Fruit fly (Drosophila melanogaster) whole organism, wandering third instar larva: ENCODE data around the gene CG7248.

ENCODE experiments used
- CG32264 ChIP-seq: fragments of 200-800 bp; sonication (Bioruptor generic); optimal IDR thresholded peaks from 2 replicates; lab custom pipeline; 2016; ENCODE audit warnings: missing biosample characterization, missing genetic modification characterization
- CG9705 ChIP-seq: fragments of 200-800 bp; sonication (Bioruptor generic); optimal IDR thresholded peaks from 2 replicates; lab custom pipeline; 2018; ENCODE audit warnings: missing biosample characterization, mild to moderate bottlenecking, missing genetic modification characterization
- CrebA ChIP-seq: fragments of 200-800 bp; sonication (Bioruptor generic); optimal IDR thresholded peaks from 2 replicates; lab custom pipeline; 2016; ENCODE audit warnings: missing biosample characterization, mild to moderate bottlenecking, missing genetic modification characterization, borderline replicate concordance
- Dfd ChIP-seq: fragments of >200 bp; optimal IDR thresholded peaks from 2 replicates; lab custom pipeline; 2017; ENCODE audit warnings: missing biosample characterization, missing genetic modification characterization
- Dif ChIP-seq: fragments of 200-275, 200-300 bp; sonication (Bioruptor generic); optimal IDR thresholded peaks from 2 replicates; lab custom pipeline; 2018; ENCODE audit warnings: missing biosample characterization, missing genetic modification characterization; ENCODE audit not compliant: partially characterized antibody
- GATAd ChIP-seq: sonication (Bioruptor generic); optimal IDR thresholded peaks from 2 replicates; lab custom pipeline; 2016; ENCODE audit warnings: missing biosample characterization, missing genetic modification characterization
- HLH106 ChIP-seq: fragments of 200-800 bp; optimal IDR thresholded peaks from 3 replicates; lab custom pipeline; 2019; ENCODE audit warnings: missing biosample characterization, mild to moderate bottlenecking, missing genetic modification characterization, moderate library complexity
- Hnf4 ChIP-seq: fragments of 200-800 bp; sonication (Bioruptor generic); optimal IDR thresholded peaks from 2 replicates; lab custom pipeline; 2016; ENCODE audit warnings: missing biosample characterization, mild to moderate bottlenecking, missing genetic modification characterization
- Hr78 ChIP-seq: fragments of >200 bp; optimal IDR thresholded peaks from 2 replicates; lab custom pipeline; 2017; ENCODE audit warnings: missing biosample characterization, missing genetic modification characterization
- Hr83 ChIP-seq: fragments of 200-300 bp; sonication (Bioruptor generic); optimal IDR thresholded peaks from 2 replicates; lab custom pipeline; 2016; ENCODE audit warnings: missing biosample characterization, mild to moderate bottlenecking, missing genetic modification characterization, moderate library complexity; ENCODE audit not compliant: poor library complexity, severe bottlenecking
- Jra ChIP-seq: sonication (Bioruptor generic); optimal IDR thresholded peaks from 2 replicates; lab custom pipeline; 2016; ENCODE audit warnings: missing biosample characterization, missing genetic modification characterization
- Mio ChIP-seq: sonication (Bioruptor generic); optimal IDR thresholded peaks from 2 replicates; lab custom pipeline; 2016; ENCODE audit warnings: missing biosample characterization, missing genetic modification characterization
- Myc ChIP-seq: fragments of >200 bp; optimal IDR thresholded peaks from 2 replicates; lab custom pipeline; 2017
- N ChIP-seq: fragments of >200 bp; optimal IDR thresholded peaks from 2 replicates; lab custom pipeline; 2018; ENCODE audit warnings: missing biosample characterization, missing external identifiers, missing genetic modification characterization
- OdsH ChIP-seq: fragments of 200-800 bp; sonication (Bioruptor generic); optimal IDR thresholded peaks from 2 replicates; lab custom pipeline; 2016; ENCODE audit warnings: missing biosample characterization, mild to moderate bottlenecking, missing genetic modification characterization
- Rel ChIP-seq, 2 experiments: fragments of 200-800 bp; sonication (Bioruptor generic) in 1 of 2; optimal IDR thresholded peaks; 2 replicates in 1 of 2; 3 replicates in 1 of 2; lab custom pipeline; 2016 to 2019; ENCODE audit warnings: mild to moderate bottlenecking in 2 of 2, missing biosample characterization in 2 of 2, missing genetic modification characterization in 2 of 2, moderate library complexity in 1 of 2
- Sp1 ChIP-seq: fragments of 200-800 bp; sonication (Bioruptor generic); optimal IDR thresholded peaks from 3 replicates; lab custom pipeline; 2019; ENCODE audit warnings: missing biosample characterization, mild to moderate bottlenecking, missing genetic modification characterization, moderate library complexity
- Vsx2 ChIP-seq: fragments of 200-300, 225-300 bp; sonication (Bioruptor generic); optimal IDR thresholded peaks from 2 replicates; lab custom pipeline; 2018; ENCODE audit warnings: missing biosample characterization, missing genetic modification characterization; ENCODE audit not compliant: partially characterized antibody
- brk ChIP-seq: fragments of 200-800 bp; sonication (Bioruptor generic); optimal IDR thresholded peaks from 2 replicates; lab custom pipeline; 2016; ENCODE audit warnings: missing biosample characterization, mild to moderate bottlenecking, missing genetic modification characterization
- dmrt93B ChIP-seq: fragments of 200-800 bp; sonication (Bioruptor generic); optimal IDR thresholded peaks from 2 replicates; lab custom pipeline; 2018; ENCODE audit warnings: missing biosample characterization, mild to moderate bottlenecking, missing genetic modification characterization
- dsf ChIP-seq: sonication (Bioruptor generic); optimal IDR thresholded peaks from 2 replicates; lab custom pipeline; 2016; ENCODE audit warnings: missing biosample characterization, missing genetic modification characterization, borderline replicate concordance
- ey ChIP-seq: fragments of 200-800 bp; sonication (Bioruptor generic); optimal IDR thresholded peaks from 2 replicates; lab custom pipeline; 2016; ENCODE audit warnings: missing biosample characterization, missing genetic modification characterization
- foxo ChIP-seq, 2 experiments: fragments of 200-800 bp; sonication (Bioruptor generic); optimal IDR thresholded peaks; 2 replicates in 1 of 2; 3 replicates in 1 of 2; lab custom pipeline; 2016 to 2017; ENCODE audit warnings: missing biosample characterization in 2 of 2, missing genetic modification characterization in 2 of 2
- fru ChIP-seq: fragments of 200-800 bp; sonication (Bioruptor generic); optimal IDR thresholded peaks from 3 replicates; lab custom pipeline; 2016; ENCODE audit warnings: missing biosample characterization, mild to moderate bottlenecking, missing genetic modification characterization
- h ChIP-seq: fragments of 200-800 bp; sonication (Bioruptor generic); optimal IDR thresholded peaks from 3 replicates; lab custom pipeline; 2016; ENCODE audit warnings: missing biosample characterization, mild to moderate bottlenecking, missing genetic modification characterization
- jim ChIP-seq: fragments of 175-275, 200-325 bp; sonication (Bioruptor generic); optimal IDR thresholded peaks from 2 replicates; lab custom pipeline; 2016; ENCODE audit warnings: missing biosample characterization, mild to moderate bottlenecking, missing genetic modification characterization
- lola ChIP-seq: fragments of >200 bp; optimal IDR thresholded peaks from 2 replicates; lab custom pipeline; 2017; ENCODE audit warnings: missing biosample characterization, missing genetic modification characterization
- pan ChIP-seq: fragments of >200 bp; optimal IDR thresholded peaks from 2 replicates; lab custom pipeline; 2017
- rgr ChIP-seq: fragments of 200-800 bp; sonication (Bioruptor generic); optimal IDR thresholded peaks from 3 replicates; lab custom pipeline; 2016; ENCODE audit warnings: missing biosample characterization, mild to moderate bottlenecking, missing genetic modification characterization
- sv ChIP-seq: fragments of 200-800 bp; sonication (Bioruptor generic); optimal IDR thresholded peaks from 3 replicates; lab custom pipeline; 2016; ENCODE audit warnings: missing biosample characterization, missing genetic modification characterization
- woc ChIP-seq: sonication (Bioruptor generic); optimal IDR thresholded peaks from 2 replicates; lab custom pipeline; 2016; ENCODE audit warnings: missing biosample characterization, mild to moderate bottlenecking, missing genetic modification characterization

CG7248 gene

DNA sequence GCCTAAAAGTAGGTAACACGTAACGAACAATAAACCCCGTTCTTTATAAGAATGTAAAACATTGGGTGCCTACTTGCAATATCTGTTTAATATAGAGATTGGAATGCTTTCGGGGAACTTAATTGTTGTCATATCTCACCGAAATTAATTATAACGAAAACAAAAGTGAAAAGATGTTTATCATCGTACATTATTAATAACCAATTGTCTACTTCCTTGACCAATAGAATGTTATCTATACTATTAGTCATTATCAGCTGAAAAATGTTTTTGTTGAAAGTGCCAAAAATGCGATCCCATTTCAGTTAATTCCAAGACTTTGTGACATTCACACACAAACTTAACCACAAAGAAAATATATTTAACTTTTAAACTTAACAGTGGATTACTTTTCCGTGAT is at the start of gene CG7248:
CG7248 (plus strand) TSS at position 301 of the 400 bp plus-strand sequence.
- TF ChIP-seq ey (GFP tag; lab: Kevin White, UChicago) (no peak), CG9705 (no peak), Dfd (GFP tag; lab: Kevin White, UChicago) (no peak), sv (no peak), CG32264 (GFP tag; lab: Kevin White, UChicago) (no peak), h (GFP tag; lab: Kevin White, UChicago) (no peak), lola (GFP tag; lab: Kevin White, UChicago) (no peak), pan (lab: Kevin White, UChicago) (no peak), woc (no peak), N (GFP tag; lab: Kevin White, UChicago) (no peak), jim (GFP tag; lab: Kevin White, UChicago) (no peak), Vsx2 (no peak), GATAd (GFP tag; lab: Kevin White, UChicago) (no peak), Myc (lab: Kevin White, UChicago) (no peak)

DNA sequence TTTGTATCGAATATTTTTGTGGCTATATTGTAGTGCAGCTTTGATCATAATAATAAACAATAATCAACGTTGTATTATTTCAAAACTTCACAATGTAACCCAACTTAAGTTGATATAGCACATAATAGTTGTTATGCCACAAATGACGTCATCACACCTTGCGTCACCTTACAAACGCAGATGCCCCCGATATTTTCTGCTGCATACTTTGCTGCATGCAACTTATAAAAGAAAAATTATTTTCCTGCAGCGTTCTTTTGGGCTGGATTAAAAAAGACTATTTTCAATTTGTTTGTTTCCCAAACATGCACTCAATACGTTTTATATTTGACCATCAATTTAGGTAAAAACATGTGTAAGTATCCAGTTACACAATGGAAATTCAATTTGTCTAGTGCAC is 35.7 kb upstream of the CG7248 start:
- no peak for TF ChIP-seq Hr83 (GFP tag; lab: Kevin White, UChicago)
- peak; percentile 35 for TF ChIP-seq lola (GFP tag; lab: Kevin White, UChicago)
- no peak for TF ChIP-seq brk (GFP tag; lab: Kevin White, UChicago)
- peak; percentile 70 for TF ChIP-seq Vsx2
- peak; percentile 21 for TF ChIP-seq Dif (GFP tag; lab: Kevin White, UChicago)
- TF ChIP-seq N (GFP tag; lab: Kevin White, UChicago) = peak; percentile 47
- no peak for TF ChIP-seq CG32264 (GFP tag; lab: Kevin White, UChicago)
- TF ChIP-seq Myc (lab: Kevin White, UChicago) = peak; percentile 84

DNA sequence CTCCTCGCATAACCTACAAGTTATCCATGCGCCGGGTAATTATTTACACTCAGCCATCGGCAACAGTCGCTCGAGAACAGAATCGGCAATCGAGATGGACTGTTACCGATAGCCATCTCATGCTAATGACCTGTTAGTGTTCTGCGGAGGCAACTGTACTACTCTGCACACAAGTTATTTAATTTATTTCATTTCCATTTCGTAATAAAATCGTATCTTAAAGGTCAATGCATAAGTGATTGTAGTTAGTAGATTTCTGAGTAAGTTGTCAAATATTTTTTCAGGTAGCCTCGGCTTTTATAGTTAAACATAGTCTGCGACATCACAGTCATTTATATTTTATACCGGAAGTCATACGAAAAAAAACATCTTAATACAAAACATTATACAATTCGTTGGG is 32.7 kb upstream of the CG7248 start, which contains the start of gene CG11588:
CG11588 (plus strand) TSS at position 301 of the 400 bp plus-strand sequence.
- TF ChIP-seq CrebA (no peak), jim (GFP tag; lab: Kevin White, UChicago) (no peak), woc (no peak), Vsx2 (no peak), Sp1 (no peak), Mio (GFP tag; lab: Kevin White, UChicago) (no peak), N (GFP tag; lab: Kevin White, UChicago) (no peak), brk (GFP tag; lab: Kevin White, UChicago) (no peak)

DNA sequence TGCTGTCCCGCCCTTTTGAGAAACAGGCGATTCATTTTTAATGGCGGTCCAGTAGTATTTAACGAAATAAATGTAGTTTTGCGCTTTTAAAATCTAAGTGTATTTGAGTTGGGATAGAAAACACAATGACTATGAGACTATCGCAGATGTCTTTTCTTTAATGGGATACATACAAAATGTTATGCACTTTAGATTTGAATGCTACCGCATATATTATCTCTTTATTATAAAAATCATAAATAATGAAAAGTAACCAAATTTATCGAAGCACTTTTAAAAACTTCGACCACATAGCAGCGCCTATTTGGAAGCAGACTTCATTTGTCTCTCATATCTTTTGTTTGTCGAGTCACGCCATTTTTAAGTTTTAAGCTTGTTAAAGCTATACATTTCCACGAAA is 29.2 kb upstream of the CG7248 start, which contains the start of gene SdhAL:
SdhAL (minus strand) TSS at position 101 of the 400 bp plus-strand sequence.
- TF ChIP-seq sv (no peak), Hnf4 (GFP tag; lab: Kevin White, UChicago) (no peak), brk (GFP tag; lab: Kevin White, UChicago) (no peak), rgr (no peak), dsf (no peak), foxo (GFP tag; optimal IDR thresholded peaks at IDR 0.05; lab: Kevin White, UChicago) (no peak)
- TF ChIP-seq, all 38 proteins: peak for 0

DNA sequence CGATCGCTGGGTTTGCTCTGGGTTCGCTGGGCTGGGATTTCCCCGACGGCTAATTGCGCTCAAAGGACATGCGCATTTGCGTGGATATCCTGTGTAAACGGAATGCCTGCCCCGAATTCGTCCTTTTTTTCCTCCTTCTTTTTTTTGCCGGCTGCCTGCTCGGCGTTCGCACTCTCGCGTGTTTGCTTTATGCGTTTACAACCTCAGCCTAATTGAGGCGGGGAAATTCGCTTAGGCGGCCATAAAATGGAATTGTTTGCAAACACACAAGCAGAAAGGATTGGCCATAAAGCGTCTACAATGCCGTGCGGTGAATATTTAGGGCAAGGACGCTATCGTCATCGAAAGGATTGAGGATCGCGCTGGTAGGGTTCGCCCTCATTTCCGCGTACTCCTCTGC is 28.5 kb upstream of the CG7248 start:
- TF ChIP-seq Rel (GFP tag; optimal IDR thresholded peaks at IDR 0.05; lab: Kevin White, UChicago) (no peak), Rel (tag; optimal IDR thresholded peaks at IDR 0.05; lab: Kevin White, UChicago) (no peak), Dfd (GFP tag; lab: Kevin White, UChicago) (no peak), foxo (GFP tag; optimal IDR thresholded peaks at IDR 0.05; lab: Kevin White, UChicago) (no peak), OdsH (GFP tag; lab: Kevin White, UChicago) (no peak), CG9705 (no peak), Sp1 (no peak), dmrt93B (GFP tag; lab: Kevin White, UChicago) (no peak), Jra (GFP tag; lab: Kevin White, UChicago) (no peak), HLH106 (no peak), N (GFP tag; lab: Kevin White, UChicago) (no peak), Hr78 (no peak), Mio (GFP tag; lab: Kevin White, UChicago) (no peak), rgr (no peak), fru (GFP tag; lab: Kevin White, UChicago) (no peak)
